Fruit fly (Drosophila melanogaster) S2 (cell line): ENCODE data around the gene Ir76a.

ENCODE experiments used
- CG8478 ChIP-seq: fragments of >200 bp; optimal IDR thresholded peaks from 2 replicates; lab custom pipeline; 2018
- CTCF ChIP-seq, 2 experiments: fragments of >200 bp; optimal IDR thresholded peaks; 2 replicates each; lab custom pipeline; 2018

DNA sequence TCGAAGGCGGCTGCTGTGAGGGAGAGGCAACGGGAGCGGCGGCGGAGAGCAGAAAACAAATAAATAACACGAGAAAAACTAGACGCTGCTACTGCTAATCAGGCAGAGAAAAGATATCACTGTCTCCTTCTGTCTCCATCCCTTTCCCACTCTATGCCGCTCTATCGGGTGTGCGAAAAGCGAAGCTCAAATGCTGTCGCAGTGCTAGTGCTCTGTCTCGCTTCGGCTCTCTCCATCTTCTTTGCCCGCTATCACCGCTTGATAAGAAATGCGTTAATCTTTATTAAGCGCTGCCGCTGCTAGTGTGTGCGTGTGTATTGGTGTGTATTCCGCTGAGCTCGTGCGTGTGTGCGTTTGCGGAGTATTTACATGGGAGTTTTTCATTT lies 7.4 kb upstream of the Ir76a start:
- TF ChIP-seq CG8478 (no peak), CTCF (optimal IDR thresholded peaks at IDR 0.05; lab: Kevin White, UChicago) (peak in 1 of 2 experiments; percentile 9)
